Worm (Caenorhabditis elegans) whole organism, L3 larva: Measurements from ENCODE around the gene dod-19.

Experiments used
- ZK546.5 ChIP-seq: sonication (generic microtip); optimal IDR thresholded peaks from 2 replicates; lab custom pipeline; 2017; ENCODE audit warnings: missing biosample characterization, missing genetic modification characterization
- aly-2 ChIP-seq: fragments of 150-350 bp; optimal IDR thresholded peaks from 2 replicates; lab custom pipeline; 2014; ENCODE audit warnings: missing biosample characterization, missing genetic modification characterization
- ama-1 ChIP-seq: fragments of 150-350 bp; optimal IDR thresholded peaks from 2 replicates; lab custom pipeline; 2018
- ceh-16 ChIP-seq: sonication (generic microtip); optimal IDR thresholded peaks from 2 replicates; lab custom pipeline; 2017; ENCODE audit warnings: missing biosample characterization, missing genetic modification characterization
- ceh-28 ChIP-seq: fragments of 150-350 bp; optimal IDR thresholded peaks from 2 replicates; lab custom pipeline; 2014; ENCODE audit warnings: missing biosample characterization, missing genetic modification reagents, missing genetic modification characterization
- ceh-9 ChIP-seq: sonication (generic microtip); optimal IDR thresholded peaks from 2 replicates; lab custom pipeline; 2018; ENCODE audit warnings: missing biosample characterization, missing genetic modification characterization
- daf-12 ChIP-seq: fragments of 150-350 bp; optimal IDR thresholded peaks from 2 replicates; lab custom pipeline; 2014; ENCODE audit warnings: missing biosample characterization, missing genetic modification reagents, missing genetic modification characterization
- egl-27 ChIP-seq: sonication (generic microtip); optimal IDR thresholded peaks from 4 replicates; lab custom pipeline; 2017; ENCODE audit warnings: missing biosample characterization, missing genetic modification reagents, missing genetic modification characterization
- egl-5 ChIP-seq: fragments of 150-350 bp; optimal IDR thresholded peaks from 2 replicates; lab custom pipeline; 2017; ENCODE audit warnings: missing biosample characterization, missing genetic modification reagents, missing genetic modification characterization, inconsistent platforms
- elt-1 ChIP-seq: fragments of 150-350 bp; optimal IDR thresholded peaks from 2 replicates; lab custom pipeline; 2014; ENCODE audit warnings: missing biosample characterization, missing genetic modification characterization
- elt-2 ChIP-seq: sonication (generic microtip); optimal IDR thresholded peaks from 2 replicates; lab custom pipeline; 2016; ENCODE audit warnings: missing genetic modification reagents, mild to moderate bottlenecking, missing genetic modification characterization, missing compliant biosample characterization
- elt-3 ChIP-seq, 3 experiments: fragments of 150-350 bp in 1 of 3; sonication (generic microtip) in 2 of 3; optimal IDR thresholded peaks; 2 replicates in 2 of 3; 4 replicates in 1 of 3; lab custom pipeline; 2014 to 2017; ENCODE audit warnings: missing biosample characterization in 3 of 3, missing genetic modification characterization in 3 of 3
- eor-1 ChIP-seq, 2 experiments: fragments of 150-350 bp; optimal IDR thresholded peaks; 2 replicates each; lab custom pipeline; 2014 to 2018; ENCODE audit warnings: missing biosample characterization in 2 of 2, missing genetic modification characterization in 2 of 2
- fkh-10 ChIP-seq: sonication (generic microtip); optimal IDR thresholded peaks from 2 replicates; lab custom pipeline; 2017; ENCODE audit warnings: missing biosample characterization, missing genetic modification reagents, missing genetic modification characterization
- fkh-2 ChIP-seq: fragments of 150-350 bp; optimal IDR thresholded peaks from 2 replicates; lab custom pipeline; 2014; ENCODE audit warnings: missing biosample characterization, missing genetic modification reagents, missing genetic modification characterization
- fos-1 ChIP-seq: fragments of 150-350 bp; optimal IDR thresholded peaks from 2 replicates; lab custom pipeline; 2014; ENCODE audit warnings: missing biosample characterization, missing genetic modification characterization
- hmg-11 ChIP-seq: sonication (generic microtip); optimal IDR thresholded peaks from 2 replicates; lab custom pipeline; 2016; ENCODE audit warnings: missing genetic modification characterization, missing compliant biosample characterization
- jun-1 ChIP-seq: fragments of 150-350 bp; optimal IDR thresholded peaks from 2 replicates; lab custom pipeline; 2014; ENCODE audit warnings: missing biosample characterization, missing genetic modification reagents, missing genetic modification characterization
- lin-39 ChIP-seq: fragments of 150-350 bp; optimal IDR thresholded peaks from 2 replicates; lab custom pipeline; 2018; ENCODE audit warnings: missing biosample characterization, missing genetic modification reagents, missing genetic modification characterization
- lsy-12 ChIP-seq: sonication (generic microtip); optimal IDR thresholded peaks from 2 replicates; lab custom pipeline; 2016; ENCODE audit warnings: mild to moderate bottlenecking, missing genetic modification characterization, missing compliant biosample characterization
- mdl-1 ChIP-seq: fragments of 150-350 bp; optimal IDR thresholded peaks from 2 replicates; lab custom pipeline; 2014; ENCODE audit warnings: missing biosample characterization, missing genetic modification characterization
- mml-1 ChIP-seq: fragments of 150-350 bp; sonication (generic microtip); optimal IDR thresholded peaks from 3 replicates; lab custom pipeline; 2014; ENCODE audit warnings: missing biosample characterization, missing genetic modification characterization
- nfya-1 ChIP-seq: sonication (generic microtip); optimal IDR thresholded peaks from 2 replicates; lab custom pipeline; 2017; ENCODE audit warnings: missing genetic modification characterization, mild to moderate bottlenecking, missing compliant biosample characterization, antibody characterized with exemption, moderate library complexity; ENCODE audit not compliant: insufficient read depth
- nhr-11 ChIP-seq: fragments of 150-350 bp; optimal IDR thresholded peaks from 2 replicates; lab custom pipeline; 2014; ENCODE audit warnings: missing biosample characterization, missing genetic modification characterization
- nhr-23 ChIP-seq: fragments of 150-350 bp; optimal IDR thresholded peaks from 2 replicates; lab custom pipeline; 2014; ENCODE audit warnings: missing biosample characterization, missing genetic modification reagents, missing genetic modification characterization
- nhr-67 ChIP-seq: fragments of 150-350 bp; optimal IDR thresholded peaks from 2 replicates; lab custom pipeline; 2014; ENCODE audit warnings: missing biosample characterization, missing genetic modification characterization
- nhr-76 ChIP-seq: fragments of 150-350 bp; sonication (generic microtip); optimal IDR thresholded peaks from 5 replicates; lab custom pipeline; 2014; ENCODE audit warnings: missing biosample characterization, missing genetic modification characterization
- pha-4 ChIP-seq: fragments of 150-350 bp; optimal IDR thresholded peaks from 2 replicates; lab custom pipeline; 2014; ENCODE audit warnings: missing biosample characterization, missing genetic modification reagents, missing genetic modification characterization
- pqm-1 ChIP-seq: fragments of 150-350 bp; optimal IDR thresholded peaks from 2 replicates; lab custom pipeline; 2017; ENCODE audit warnings: missing biosample characterization, missing genetic modification characterization, inconsistent platforms
- skn-1 ChIP-seq: fragments of 150-350 bp; optimal IDR thresholded peaks from 2 replicates; lab custom pipeline; 2014; ENCODE audit warnings: missing biosample characterization, missing genetic modification characterization
- snpc-4 ChIP-seq: fragments of 150-350 bp; optimal IDR thresholded peaks from 2 replicates; lab custom pipeline; 2014; ENCODE audit warnings: missing biosample characterization, missing genetic modification characterization
- tbx-2 ChIP-seq: sonication (generic microtip); optimal IDR thresholded peaks from 2 replicates; lab custom pipeline; 2016; ENCODE audit warnings: mild to moderate bottlenecking, missing genetic modification characterization, missing compliant biosample characterization
- unc-39 ChIP-seq: sonication (generic microtip); optimal IDR thresholded peaks from 4 replicates; lab custom pipeline; 2017; ENCODE audit warnings: missing biosample characterization, missing genetic modification characterization
- unc-62 ChIP-seq: fragments of 150-350 bp; sonication (generic microtip); optimal IDR thresholded peaks from 4 replicates; lab custom pipeline; 2014; ENCODE audit warnings: missing biosample characterization, missing genetic modification reagents, missing genetic modification characterization
- ztf-11 ChIP-seq: fragments of 150-350 bp; optimal IDR thresholded peaks from 2 replicates; lab custom pipeline; 2014; ENCODE audit warnings: missing biosample characterization, missing genetic modification characterization

Gene dod-19

ce11 chrV:449685-450084 is 35.1 kb upstream of the dod-19 start, which contains the start of gene M02H5.8:
Gene M02H5.8, plus strand, starts transcription at chrV:449981.
- TF ChIP-seq nhr-67: no peak
- peak; percentile 47 for TF ChIP-seq pqm-1 (tag; lab: Kevin White, UChicago)
- no peak for TF ChIP-seq ztf-11
- TF ChIP-seq elt-2 (tag; lab: Kevin White, UChicago): peak; percentile 57

- TF ChIP-seq aly-2 (no peak), ztf-11 (no peak), nhr-67 (no peak), unc-39 (tag; lab: Kevin White, UChicago) (no peak), skn-1 (tag; lab: Kevin White, UChicago) (no peak), ceh-28 (tag; lab: Kevin White, UChicago) (no peak), ama-1 (lab: Kevin White, UChicago) (no peak), elt-2 (tag; lab: Kevin White, UChicago) (no peak), lsy-12 (no peak), ZK546.5 (no peak), pqm-1 (tag; lab: Kevin White, UChicago) (no peak), fkh-10 (GFP tag; lab: Kevin White, UChicago) (no peak)
These were observed 34.6 kb upstream of the dod-19 start, which contains the start of gene srh-35 for ce11 chrV:449130-449529. Gene srh-35, minus strand, starts transcription at chrV:449230.

- TF ChIP-seq pqm-1 (tag; lab: Kevin White, UChicago): no peak
- TF ChIP-seq nfya-1 (tag; lab: Kevin White, UChicago): no peak
- TF ChIP-seq tbx-2 (tag; lab: Kevin White, UChicago): no peak
- TF ChIP-seq egl-5 (tag; lab: Kevin White, UChicago): no peak
- no peak for TF ChIP-seq fkh-2 (tag; lab: Kevin White, UChicago)
- TF ChIP-seq ceh-28 (tag; lab: Kevin White, UChicago): no peak
- no peak for TF ChIP-seq lin-39 (tag; lab: Kevin White, UChicago)
- TF ChIP-seq ceh-16 (tag; lab: Kevin White, UChicago): no peak
- TF ChIP-seq mml-1: no peak
- no peak for TF ChIP-seq mdl-1 (tag; lab: Kevin White, UChicago)
- no peak for TF ChIP-seq fkh-10 (GFP tag; lab: Kevin White, UChicago)
- TF ChIP-seq hmg-11 (tag; lab: Kevin White, UChicago): no peak
- TF ChIP-seq daf-12 (tag; lab: Kevin White, UChicago): no peak
- TF ChIP-seq eor-1 (tag; optimal IDR thresholded peaks at IDR 0.05; lab: Kevin White, UChicago): no peak
- TF ChIP-seq unc-39 (tag; lab: Kevin White, UChicago): no peak
- TF ChIP-seq ztf-11: no peak
- no peak for TF ChIP-seq pha-4
- TF ChIP-seq skn-1 (tag; lab: Kevin White, UChicago): no peak
- no peak for TF ChIP-seq aly-2
These were observed 32.4 kb upstream of the dod-19 start for ce11 chrV:446988-447387.

DNA sequence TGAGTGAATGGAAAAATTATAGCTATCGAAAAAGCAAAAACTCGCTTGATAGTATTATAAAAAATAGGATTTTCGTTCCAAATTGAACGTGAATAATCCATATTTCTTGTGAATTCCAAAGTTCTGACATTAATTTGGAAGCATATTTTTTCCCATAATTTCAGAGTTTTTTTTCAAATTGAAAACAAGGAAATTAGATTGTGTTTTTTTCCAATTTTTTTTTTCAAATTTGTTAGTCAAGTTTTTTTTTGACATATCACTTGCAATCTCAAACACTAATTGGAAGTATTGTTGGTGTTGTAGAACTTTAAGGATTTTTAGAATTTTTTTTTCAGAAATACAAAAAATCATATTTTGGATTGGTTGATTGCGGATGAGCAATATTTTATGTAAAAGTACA is 32.0 kb upstream of the dod-19 start, which contains the start of gene srh-34:
TSS of gene srh-34 (minus strand) at position 101 of the 400 bp plus-strand sequence.
- TF ChIP-seq snpc-4 (tag; lab: Kevin White, UChicago) (no peak), jun-1 (tag; lab: Kevin White, UChicago) (no peak), elt-3 (tag; optimal IDR thresholded peaks at IDR 0.05; lab: Kevin White, UChicago) (no peak), ceh-9 (tag; lab: Kevin White, UChicago) (no peak), lin-39 (tag; lab: Kevin White, UChicago) (no peak), nhr-11 (tag; lab: Kevin White, UChicago) (no peak), mml-1 (no peak), egl-27 (tag; lab: Kevin White, UChicago) (no peak), aly-2 (no peak)

DNA sequence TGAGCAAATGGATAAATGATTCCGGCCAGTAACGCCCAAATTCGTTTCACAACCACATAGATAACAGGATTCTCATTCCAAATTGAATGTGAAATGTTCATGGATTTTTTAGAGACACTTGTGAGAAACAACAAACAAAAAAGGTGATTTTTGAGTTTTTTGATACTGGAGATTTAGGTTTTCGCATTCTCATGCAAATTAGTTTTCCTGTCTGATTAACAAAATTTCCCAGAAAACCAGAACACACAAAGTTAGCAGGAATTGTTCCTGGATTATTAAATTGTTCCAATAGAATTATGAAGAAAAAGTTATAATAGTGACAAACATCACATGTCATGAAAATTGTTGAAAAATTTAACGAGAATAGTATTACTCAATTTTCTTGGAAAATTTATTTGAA is 28.6 kb upstream of the dod-19 start, which contains the start of gene srh-33:
TSS of gene srh-33 (minus strand) at position 101 of the 400 bp plus-strand sequence.
- TF ChIP-seq nhr-67: no peak
- no peak for TF ChIP-seq mdl-1 (tag; lab: Kevin White, UChicago)
- TF ChIP-seq egl-27 (tag; lab: Kevin White, UChicago): no peak
- TF ChIP-seq nhr-23: no peak
- no peak for TF ChIP-seq fos-1 (tag; lab: Kevin White, UChicago)
- TF ChIP-seq ztf-11: no peak

DNA sequence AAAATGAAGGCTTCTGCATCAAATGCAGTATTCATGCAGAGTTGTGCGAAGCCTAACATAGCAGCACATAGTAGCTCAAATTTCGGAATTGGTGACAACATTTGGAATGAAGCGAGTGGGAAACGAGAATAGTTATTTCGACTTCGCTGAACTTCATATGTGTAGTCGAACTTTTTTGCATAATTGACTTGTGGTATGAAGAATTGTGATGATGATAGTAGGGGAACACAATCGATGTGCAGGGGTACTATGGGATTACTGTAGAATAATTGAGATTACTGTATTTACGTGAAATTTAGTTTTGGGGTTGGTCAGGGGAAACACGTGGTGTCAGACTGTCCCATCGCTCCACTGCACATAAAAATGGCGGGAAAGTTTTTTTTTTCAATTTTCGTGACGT is 26.4 kb upstream of the dod-19 start, which contains the start of gene B0554.7:
TSS of gene B0554.7 (minus strand) at position 101 of the 400 bp plus-strand sequence.
- TF ChIP-seq daf-12 (tag; lab: Kevin White, UChicago): no peak
- TF ChIP-seq elt-2 (tag; lab: Kevin White, UChicago): no peak
- TF ChIP-seq unc-39 (tag; lab: Kevin White, UChicago): no peak
- TF ChIP-seq ceh-28 (tag; lab: Kevin White, UChicago): no peak
- TF ChIP-seq elt-1 (tag; lab: Kevin White, UChicago): no peak
- no peak for TF ChIP-seq unc-62
- TF ChIP-seq snpc-4 (tag; lab: Kevin White, UChicago): no peak
- no peak for TF ChIP-seq fos-1 (tag; lab: Kevin White, UChicago)
- TF ChIP-seq nhr-76: no peak
- TF ChIP-seq ztf-11: no peak
